Fruit fly (Drosophila melanogaster) whole organism, pupa: ENCODE results near the gene kay.

Source experiments
- CG13204 ChIP-seq: fragments of 200-800 bp; sonication (Bioruptor generic); optimal IDR thresholded peaks from 2 replicates; lab custom pipeline; 2018; ENCODE audit warnings: missing biosample characterization, mild to moderate bottlenecking, missing genetic modification characterization, moderate library complexity
- CG32121 ChIP-seq: fragments of 200-800 bp; sonication (Bioruptor generic); IDR thresholded peaks from 2 replicates; pipeline ENCODE4 v1.3.6; 2022; ENCODE audit warnings: missing biosample characterization, missing genetic modification characterization
- CG4496 ChIP-seq: fragments of 200-800 bp; sonication (Bioruptor generic); IDR thresholded peaks from 3 replicates; pipeline ENCODE4 v1.3.6; 2022; ENCODE audit warnings: missing biosample characterization, missing genetic modification characterization
- CG8159 ChIP-seq: fragments of 200-800 bp; sonication (Bioruptor generic); optimal IDR thresholded peaks from 3 replicates; lab custom pipeline; 2018; ENCODE audit warnings: missing biosample characterization, mild to moderate bottlenecking, missing genetic modification characterization, moderate library complexity
- D1 ChIP-seq: fragments of 200-800 bp; sonication (Bioruptor generic); optimal IDR thresholded peaks from 2 replicates; lab custom pipeline; 2018; ENCODE audit warnings: missing biosample characterization, mild to moderate bottlenecking, missing genetic modification characterization, moderate library complexity
- EcR ChIP-seq: fragments of 200-800 bp; sonication (Bioruptor generic); optimal IDR thresholded peaks from 3 replicates; lab custom pipeline; 2019; ENCODE audit warnings: missing biosample characterization, missing genetic modification characterization, mild to moderate bottlenecking, moderate library complexity, missing genetic modification reagents
- Snoo ChIP-seq: fragments of 200-800 bp; sonication (Bioruptor generic); optimal IDR thresholded peaks from 3 replicates; lab custom pipeline; 2017; ENCODE audit warnings: missing biosample characterization, mild to moderate bottlenecking, missing genetic modification characterization, inconsistent platforms
- fd96Ca ChIP-seq: fragments of 200-800 bp; sonication (Bioruptor generic); IDR thresholded peaks from 3 replicates; pipeline ENCODE4 v1.3.6; 2022; ENCODE audit warnings: missing biosample characterization, missing genetic modification characterization

DNA sequence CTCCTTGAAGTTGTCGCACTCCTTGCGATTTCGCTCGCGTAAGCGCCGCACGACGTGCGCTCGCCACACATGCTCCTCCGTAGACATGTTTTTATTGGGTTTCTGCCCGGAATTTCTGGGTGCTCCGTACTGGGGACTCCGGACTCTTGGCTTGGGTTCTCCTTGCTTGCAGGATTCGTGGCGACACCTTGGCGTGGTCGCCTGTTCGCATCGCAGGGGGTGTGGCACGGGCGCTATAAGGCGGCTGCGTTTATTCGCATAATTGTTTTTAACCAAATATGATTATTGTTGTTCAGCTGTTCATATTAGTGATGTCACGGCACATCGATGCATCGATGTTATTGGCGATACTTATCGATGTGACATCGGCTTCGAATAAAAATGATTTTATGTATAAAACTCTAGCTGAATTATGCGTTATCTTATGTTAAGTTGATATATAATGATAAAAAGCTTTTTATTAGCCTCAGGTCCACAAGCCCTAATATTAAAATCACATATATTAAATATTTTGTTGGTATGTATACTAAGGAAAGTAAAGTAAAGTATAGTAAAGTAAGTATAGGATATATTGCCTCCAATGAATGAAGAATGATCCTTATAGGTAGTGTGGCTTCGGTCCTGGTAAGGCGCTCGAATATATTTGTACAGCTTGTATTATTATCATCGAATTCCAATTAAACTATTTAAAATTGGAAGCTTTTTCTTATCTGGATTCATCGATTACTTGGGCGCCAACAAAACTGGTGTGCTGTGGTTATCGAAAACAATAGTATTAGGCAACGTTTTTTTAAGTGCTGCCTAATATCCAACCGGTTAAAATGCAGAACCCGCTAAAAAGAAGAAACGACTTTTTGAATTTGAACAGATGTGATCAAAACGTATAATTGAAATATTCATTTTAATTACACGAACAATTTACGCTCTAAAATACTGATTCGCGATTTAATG lies 69.2 kb downstream of the kay start, which contains the start of gene Atg16:
- no peak for TF ChIP-seq CG13204 (GFP tag; lab: Kevin White, UChicago)
- no peak for TF ChIP-seq CG8159 (tag; lab: Kevin White, UChicago)
- no peak for TF ChIP-seq fd96Ca (GFP tag; lab: Robert Waterston, UW)
- no peak for TF ChIP-seq CG4496 (GFP tag; lab: Robert Waterston, UW)
- no peak for TF ChIP-seq CG32121
- TF ChIP-seq EcR (GFP tag; lab: Kevin White, UChicago), result no peak
- no peak for TF ChIP-seq D1 (tag; lab: Kevin White, UChicago)
- no peak for TF ChIP-seq Snoo (tag; lab: Kevin White, UChicago)
